Worm (Caenorhabditis elegans) whole organism, L2 larva: ENCODE measurements around the gene R07C3.3.
A peak's percentile ranks its signal among the peaks of the same experiment; 100 is the strongest.

ENCODE experiments used
- aly-2 ChIP-seq: fragments of 150-350 bp; optimal IDR thresholded peaks from 2 replicates; lab custom pipeline; 2014; ENCODE audit warnings: missing biosample characterization, missing genetic modification characterization
- ama-1 ChIP-seq: fragments of 150-350 bp; optimal IDR thresholded peaks from 2 replicates; lab custom pipeline; 2018; ENCODE audit warnings: inconsistent platforms
- blmp-1 ChIP-seq: sonication (generic microtip); optimal IDR thresholded peaks from 2 replicates; lab custom pipeline; 2017; ENCODE audit warnings: missing genetic modification characterization, mild to moderate bottlenecking, missing compliant biosample characterization, antibody characterized with exemption, moderate library complexity; ENCODE audit not compliant: insufficient read depth
- ceh-82 ChIP-seq: fragments of 150-350 bp; optimal IDR thresholded peaks from 2 replicates; lab custom pipeline; 2014; ENCODE audit warnings: missing biosample characterization, missing genetic modification characterization
- elt-1 ChIP-seq: fragments of 150-350 bp; optimal IDR thresholded peaks from 2 replicates; lab custom pipeline; 2014; ENCODE audit warnings: missing biosample characterization, missing genetic modification characterization
- fos-1 ChIP-seq: fragments of 150-350 bp; optimal IDR thresholded peaks from 2 replicates; lab custom pipeline; 2014; ENCODE audit warnings: missing biosample characterization, missing genetic modification characterization
- lin-13 ChIP-seq: fragments of 150-350 bp; optimal IDR thresholded peaks from 2 replicates; lab custom pipeline; 2014; ENCODE audit warnings: missing biosample characterization, missing genetic modification reagents, missing genetic modification characterization
- lin-39 ChIP-seq: fragments of 150-350 bp; optimal IDR thresholded peaks from 2 replicates; lab custom pipeline; 2014; ENCODE audit warnings: missing biosample characterization, missing genetic modification reagents, missing genetic modification characterization
- peb-1 ChIP-seq: fragments of 150-350 bp; optimal IDR thresholded peaks from 2 replicates; lab custom pipeline; 2014; ENCODE audit warnings: missing biosample characterization, missing genetic modification characterization
- snpc-4 ChIP-seq: fragments of 150-350 bp; optimal IDR thresholded peaks from 2 replicates; lab custom pipeline; 2014; ENCODE audit warnings: missing biosample characterization, missing genetic modification characterization
- unc-39 ChIP-seq: fragments of 150-350 bp; optimal IDR thresholded peaks from 2 replicates; lab custom pipeline; 2014; ENCODE audit warnings: missing biosample characterization, missing genetic modification characterization
- unc-62 ChIP-seq: fragments of 150-350 bp; optimal IDR thresholded peaks from 2 replicates; lab custom pipeline; 2014; ENCODE audit warnings: missing biosample characterization, missing genetic modification reagents, missing genetic modification characterization
- zag-1 ChIP-seq: fragments of 150-350 bp; optimal IDR thresholded peaks from 2 replicates; lab custom pipeline; 2014; ENCODE audit warnings: missing biosample characterization, missing genetic modification characterization
- ztf-4 ChIP-seq: fragments of 150-350 bp; optimal IDR thresholded peaks from 2 replicates; lab custom pipeline; 2014; ENCODE audit warnings: missing biosample characterization, missing genetic modification characterization

DNA sequence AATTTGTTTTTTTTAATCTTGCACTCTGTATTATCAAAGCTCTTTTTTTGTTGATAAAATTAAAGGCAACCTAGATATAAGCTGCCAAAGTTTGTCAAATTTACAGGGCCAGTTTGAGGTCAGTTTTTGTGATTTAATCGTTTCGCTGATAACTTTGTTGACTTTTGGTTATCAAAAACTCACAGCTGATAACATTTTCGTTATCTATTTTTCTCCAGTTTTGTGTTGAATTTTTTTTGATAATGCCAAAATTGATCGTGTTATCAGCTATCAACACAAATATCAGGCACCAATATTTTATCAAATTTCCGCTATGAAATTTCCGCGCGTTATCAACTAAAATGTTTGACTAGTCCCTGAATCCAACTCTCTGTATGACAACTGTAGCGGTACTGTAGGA, 23.4 kb upstream of the R07C3.3 start:
- no peak for TF ChIP-seq blmp-1 (tag; lab: Kevin White, UChicago)
- TF ChIP-seq unc-62 = no peak
- TF ChIP-seq ceh-82 (tag; lab: Kevin White, UChicago) = no peak
- no peak for TF ChIP-seq elt-1 (tag; lab: Kevin White, UChicago)
- no peak for TF ChIP-seq aly-2 (tag; lab: Kevin White, UChicago)
- TF ChIP-seq snpc-4 (tag; lab: Kevin White, UChicago) = no peak
- TF ChIP-seq fos-1 (tag; lab: Kevin White, UChicago) = peak; percentile 99
- no peak for TF ChIP-seq zag-1
- TF ChIP-seq peb-1 (tag; lab: Kevin White, UChicago) = no peak
- TF ChIP-seq unc-39 = no peak
- TF ChIP-seq ama-1 = no peak
- TF ChIP-seq lin-13 (GFP tag; lab: Kevin White, UChicago) = no peak
- TF ChIP-seq ztf-4 = no peak
- no peak for TF ChIP-seq lin-39 (tag; lab: Kevin White, UChicago)
